Comparison of ENCODE assay signal across 2 fruit fly cellular contexts in the genomic region with DNA sequence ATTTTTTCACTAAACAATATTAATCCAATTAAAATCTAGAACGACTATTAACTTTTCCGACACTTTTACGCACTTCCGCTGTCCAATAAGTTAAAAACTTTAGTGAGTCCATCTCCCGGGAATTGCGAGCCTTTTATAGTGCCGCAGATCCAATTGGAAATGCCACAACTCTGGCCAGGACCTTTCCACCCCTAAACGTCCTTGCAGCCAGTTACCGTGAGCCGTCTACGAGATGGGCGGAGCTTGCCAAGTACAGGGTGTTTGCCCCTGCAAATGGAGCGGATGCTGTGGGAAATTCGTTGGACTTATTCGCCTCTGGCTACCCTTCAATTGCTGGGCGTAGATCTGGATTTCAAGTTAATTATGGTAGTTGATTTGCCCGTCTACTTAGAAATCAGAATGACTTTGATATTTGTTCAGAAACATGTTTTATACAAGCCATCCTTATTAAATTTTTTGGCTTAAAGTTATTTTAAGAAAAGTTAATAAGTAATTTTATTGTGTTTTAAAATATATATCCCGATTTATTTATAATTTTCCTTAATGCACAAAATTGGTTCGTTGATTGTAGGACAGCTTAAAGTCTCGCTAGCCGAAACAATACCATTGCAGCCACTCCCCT.
TF ChIP-seq lines count a peak whose summit lies in the region.

A gene (minus strand): TSS at position 74 of the 622 bp plus-strand sequence.

TF ChIP-seq in whole organism, embryonic, 481 proteins besides CTCF, POLR2A, EP300 and RAD21 (continued from another document):
- TF ChIP-seq D (optimal IDR thresholded peaks at IDR 0.05; lab: Kevin White, UChicago) (no peak), D (GFP tag; optimal IDR thresholded peaks at IDR 0.05; lab: Kevin White, UChicago) (no peak), dysf (GFP tag; IDR thresholded peaks at IDR 0.05; lab: Robert Waterston, UW) (peak; percentile 58; the same call in 2 of the 3 replicates), Gug (GFP tag; IDR thresholded peaks at IDR 0.05; lab: Robert Waterston, UW) (0 out of 4 replicates have a peak, but pooled peaks have one; percentile 2), emc (GFP tag; optimal IDR thresholded peaks at IDR 0.05; lab: Kevin White, UChicago) (no peak), dmrt99B (tag; optimal IDR thresholded peaks at IDR 0.05; lab: Kevin White, UChicago) (peak; percentile 29), CG18764 (GFP tag; optimal IDR thresholded peaks at IDR 0.05; lab: Kevin White, UChicago) (no peak), Taf1 (GFP tag; IDR thresholded peaks at IDR 0.05; lab: Robert Waterston, UW) (no peak), CG10366 (GFP tag; IDR thresholded peaks at IDR 0.05; lab: Robert Waterston, UW) (0 out of 2 replicates have a peak, but pooled peaks have one; percentile 14), Deaf1 (tag; optimal IDR thresholded peaks at IDR 0.05; lab: Kevin White, UChicago) (peak; percentile 18), nerfin-1 (tag; optimal IDR thresholded peaks at IDR 0.05; lab: Kevin White, UChicago) (no peak), phol (tag; optimal IDR thresholded peaks at IDR 0.05; lab: Kevin White, UChicago) (peak; percentile 28), Camta (GFP tag; optimal IDR thresholded peaks at IDR 0.05; lab: Kevin White, UChicago) (no peak), Nf-YB (GFP tag; optimal IDR thresholded peaks at IDR 0.05; lab: Kevin White, UChicago) (peak; percentile 91), CG2712 (tag; optimal IDR thresholded peaks at IDR 0.05; lab: Kevin White, UChicago) (peak; percentile 19), jing (GFP tag; optimal IDR thresholded peaks at IDR 0.05; lab: Kevin White, UChicago) (no peak), Lhr (GFP tag; optimal IDR thresholded peaks at IDR 0.05; lab: Kevin White, UChicago) (no peak), ranshi (GFP tag; IDR thresholded peaks at IDR 0.05; lab: Robert Waterston, UW) (no peak), CG9437 (GFP tag; optimal IDR thresholded peaks at IDR 0.05; lab: Kevin White, UChicago) (no peak), Elba2 (GFP tag; optimal IDR thresholded peaks at IDR 0.05; lab: Kevin White, UChicago) (peak; percentile 61), CG2678 (tag; optimal IDR thresholded peaks at IDR 0.05; lab: Kevin White, UChicago) (peak; percentile 65), Nf-YC (tag; optimal IDR thresholded peaks at IDR 0.05; lab: Kevin White, UChicago) (peak; percentile 92), CG8924 (tag; optimal IDR thresholded peaks at IDR 0.05; lab: Kevin White, UChicago) (peak; percentile 14), Ptx1 (GFP tag; IDR thresholded peaks at IDR 0.05; lab: Robert Waterston, UW) (peak; percentile 41; the same call in 1 of the 2 replicates), fd96Cb (tag; optimal IDR thresholded peaks at IDR 0.05; lab: Kevin White, UChicago) (peak; percentile 35), en (GFP tag; optimal IDR thresholded peaks at IDR 0.05; lab: Kevin White, UChicago) (no peak), CG18599 (GFP tag; optimal IDR thresholded peaks at IDR 0.05; lab: Kevin White, UChicago) (peak; percentile 49), CG11504 (tag; optimal IDR thresholded peaks at IDR 0.05; lab: Kevin White, UChicago) (peak; percentile 67), scrt (GFP tag; optimal IDR thresholded peaks at IDR 0.05; lab: Kevin White, UChicago) (peak; percentile 8), lmd (GFP tag; IDR thresholded peaks at IDR 0.05; lab: Robert Waterston, UW) (peak; percentile 44), CG17361 (GFP tag; IDR thresholded peaks at IDR 0.05; lab: Robert Waterston, UW) (peak; percentile 56; the same call in 2 of the 3 replicates), CG7556 (GFP tag; optimal IDR thresholded peaks at IDR 0.05; lab: Kevin White, UChicago) (peak; percentile 1), CG3281 (GFP tag; optimal IDR thresholded peaks at IDR 0.05; lab: Kevin White, UChicago) (peak; percentile 21), Atf-2 (GFP tag; optimal IDR thresholded peaks at IDR 0.05; lab: Kevin White, UChicago) (no peak), CG8281 (tag; optimal IDR thresholded peaks at IDR 0.05; lab: Kevin White, UChicago) (no peak), lab (GFP tag; optimal IDR thresholded peaks at IDR 0.05; lab: Kevin White, UChicago) (peak; percentile 52), prd (optimal IDR thresholded peaks at IDR 0.05; lab: Kevin White, UChicago) (no peak), prd (GFP tag; IDR thresholded peaks at IDR 0.05; lab: Robert Waterston, UW) (0 out of 3 replicates have a peak, but pooled peaks have one; percentile 23), HHEX (GFP tag; optimal IDR thresholded peaks at IDR 0.05; lab: Kevin White, UChicago) (peak; percentile 20), CG10979 (tag; optimal IDR thresholded peaks at IDR 0.05; lab: Kevin White, UChicago) (peak; percentile 41), CG9727 (GFP tag; optimal IDR thresholded peaks at IDR 0.05; lab: Kevin White, UChicago) (peak; percentile 19), D19A (tag; optimal IDR thresholded peaks at IDR 0.05; lab: Kevin White, UChicago) (peak; percentile 39), CG10274 (GFP tag; optimal IDR thresholded peaks at IDR 0.05; lab: Kevin White, UChicago) (peak; percentile 91), sens (GFP tag; lab: Kevin White, UChicago) (peak; percentile 74), org-1 (GFP tag; optimal IDR thresholded peaks at IDR 0.05; lab: Kevin White, UChicago) (no peak), hth (optimal IDR thresholded peaks at IDR 0.05; lab: Kevin White, UChicago) (no peak), CG7745 (tag; optimal IDR thresholded peaks at IDR 0.05; lab: Kevin White, UChicago) (no peak), CG30431 (GFP tag; optimal IDR thresholded peaks at IDR 0.05; lab: Kevin White, UChicago) (no peak)

TF ChIP-seq in whole organism, prepupa, 60 proteins besides CTCF, POLR2A, EP300 and RAD21 (continued from another document):
- TF ChIP-seq eg (GFP tag; IDR thresholded peaks at IDR 0.05; lab: Robert Waterston, UW) (no peak), CG9139 (GFP tag; optimal IDR thresholded peaks at IDR 0.05; lab: Kevin White, UChicago) (no peak), OdsH (GFP tag; optimal IDR thresholded peaks at IDR 0.05; lab: Kevin White, UChicago) (no peak), fd85E (GFP tag; optimal IDR thresholded peaks at IDR 0.05; lab: Kevin White, UChicago) (no peak), Ets96B (tag; optimal IDR thresholded peaks at IDR 0.05; lab: Kevin White, UChicago) (peak; percentile 49), Hr38 (GFP tag; optimal IDR thresholded peaks at IDR 0.05; lab: Kevin White, UChicago) (no peak), CG8119 (GFP tag; IDR thresholded peaks at IDR 0.05; lab: Robert Waterston, UW) (no peak), CG11294 (GFP tag; IDR thresholded peaks at IDR 0.05; lab: Robert Waterston, UW) (no peak), vri (GFP tag; optimal IDR thresholded peaks at IDR 0.05; lab: Kevin White, UChicago) (no peak), cyc (GFP tag; optimal IDR thresholded peaks at IDR 0.05; lab: Kevin White, UChicago) (peak; percentile 14), spab (GFP tag; optimal IDR thresholded peaks at IDR 0.05; lab: Kevin White, UChicago) (peak; percentile 14), CG11762 (GFP tag; optimal IDR thresholded peaks at IDR 0.05; lab: Kevin White, UChicago; ENCODE audit: insufficient read depth) (peak; percentile 23)
TF ChIP-seq in whole organism, prepupa: peak in this region for 10.
